Worm (Caenorhabditis elegans): ENCODE results near the gene lgc-9.

lgc-9 gene

DNA sequence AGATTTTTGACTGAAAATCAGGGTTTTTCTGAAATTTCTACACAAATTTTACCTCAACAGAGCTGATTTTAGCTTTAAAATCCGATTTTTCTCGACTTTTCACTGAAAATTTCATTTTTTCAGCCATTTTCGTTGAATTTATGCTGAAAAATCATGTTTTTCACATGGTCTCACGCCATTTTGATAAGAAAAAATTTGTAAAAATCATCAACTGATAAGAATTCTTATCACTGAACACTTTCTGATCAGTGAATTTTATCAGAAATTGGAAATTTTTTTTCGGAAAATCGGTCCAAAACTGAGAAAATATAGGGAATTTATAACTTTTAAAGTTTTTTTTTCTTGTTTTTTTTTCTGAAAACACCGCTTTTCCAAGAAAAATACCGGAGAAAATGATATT, 14.5 kb upstream of the lgc-9 start:
- TF ChIP-seq madf-5 (GFP tag; IDR thresholded peaks at IDR 0.05) (no peak), snpc-4 (tag; optimal IDR thresholded peaks at IDR 0.05) (no peak), Y5F2A.4 (GFP tag; optimal IDR thresholded peaks at IDR 0.05) (no peak), ZK546.5 (tag; optimal IDR thresholded peaks at IDR 0.05) (no peak), ctbp-1 (GFP tag; IDR thresholded peaks at IDR 0.05) (no peak), nhr-28 (tag; optimal IDR thresholded peaks at IDR 0.05) (peak; percentile 20), dmd-9 (GFP tag; IDR thresholded peaks at IDR 0.05) (no peak), madf-9 (GFP tag; conservative IDR thresholded peaks at IDR 0.05) (no peak), tra-1 (GFP tag; IDR thresholded peaks at IDR 0.05) (no peak), nhr-76 (tag; optimal IDR thresholded peaks at IDR 0.05) (no peak), nhr-25 (tag; optimal IDR thresholded peaks at IDR 0.05; ENCODE audit: borderline replicate concordance, insufficient read depth) (no peak), lin-29 (GFP tag; IDR thresholded peaks at IDR 0.05) (no peak), nhr-10 (tag; optimal IDR thresholded peaks at IDR 0.05) (no peak), daf-16 (GFP tag; optimal IDR thresholded peaks at IDR 0.05) (no peak), daf-16 (tag; optimal IDR thresholded peaks at IDR 0.05) (peak; percentile 2), hif-1 (tag; optimal IDR thresholded peaks at IDR 0.05) (no peak), ama-1 (optimal IDR thresholded peaks at IDR 0.05) (no peak), nhr-111 (GFP tag; optimal IDR thresholded peaks at IDR 0.05) (no peak), T20F7.1 (GFP tag; optimal IDR thresholded peaks at IDR 0.05) (no peak), hmg-1.1 (GFP tag; IDR thresholded peaks at IDR 0.05) (no peak), mxl-3 (GFP tag; optimal IDR thresholded peaks at IDR 0.05) (no peak), lim-7 (GFP tag; IDR thresholded peaks at IDR 0.05) (no peak), zip-2 (tag; optimal IDR thresholded peaks at IDR 0.05) (no peak), ces-1 (GFP tag; optimal IDR thresholded peaks at IDR 0.05) (no peak), pqm-1 (tag; optimal IDR thresholded peaks at IDR 0.05) (peak; percentile 49), F26F4.8 (GFP tag; conservative IDR thresholded peaks at IDR 0.05) (no peak), skn-1 (tag; optimal IDR thresholded peaks at IDR 0.05) (no peak), pha-4 (GFP tag; IDR thresholded peaks at IDR 0.05) (no peak), pha-4 (tag; optimal IDR thresholded peaks at IDR 0.05) (no peak)

DNA sequence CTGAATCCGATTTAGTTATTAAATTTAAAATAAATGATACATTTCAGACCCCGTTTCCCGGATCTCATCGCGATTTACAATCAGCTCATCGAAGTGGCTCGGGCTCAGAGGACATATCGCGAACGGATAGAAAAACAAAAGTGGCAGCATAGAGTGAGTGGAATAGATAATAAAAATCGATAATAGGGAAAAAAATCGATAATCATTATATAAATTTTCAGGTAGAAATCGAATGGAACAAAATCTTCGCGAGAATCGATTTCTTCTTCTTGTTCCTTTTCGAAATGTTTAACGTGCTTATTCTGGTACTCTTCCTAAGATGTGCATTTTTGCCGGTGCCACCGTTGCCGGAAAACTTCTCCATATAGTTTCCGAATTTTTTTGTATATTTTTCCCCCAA, 3.3 kb downstream of the lgc-9 start:
- TF ChIP-seq ctbp-1 (GFP tag; IDR thresholded peaks at IDR 0.05) = no peak
- peak; percentile 61 for TF ChIP-seq ceh-28 (tag; optimal IDR thresholded peaks at IDR 0.05)

DNA sequence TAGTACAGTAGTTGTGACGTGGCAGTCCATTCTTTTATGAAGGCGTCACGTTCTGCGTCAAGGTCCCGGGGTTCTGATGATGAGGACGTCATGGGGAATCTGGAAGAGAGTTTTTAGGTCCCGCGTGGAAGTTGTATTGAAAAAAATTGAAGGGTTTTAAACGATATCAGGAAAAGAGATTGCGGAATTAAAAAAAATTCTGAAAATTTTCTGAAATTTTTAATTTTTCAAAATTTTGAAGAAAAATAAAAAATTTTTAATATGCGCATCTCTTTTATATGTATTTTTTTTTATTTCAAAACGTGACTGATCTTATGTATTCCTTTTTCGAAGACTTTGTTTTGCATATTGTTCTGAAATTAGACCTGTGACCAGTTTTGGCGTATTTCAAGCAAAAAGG, 7.0 kb downstream of the lgc-9 start, which contains the start of gene C04C3.6:
C04C3.6 (minus strand) TSS at position 101 of the 400 bp plus-strand sequence.
- no peak for TF ChIP-seq lin-38 (GFP tag; IDR thresholded peaks at IDR 0.05)
- no peak for TF ChIP-seq zag-1 (tag; optimal IDR thresholded peaks at IDR 0.05)
- TF ChIP-seq fkh-10 (GFP tag; optimal IDR thresholded peaks at IDR 0.05) = no peak
- TF ChIP-seq gei-8 (GFP tag; optimal IDR thresholded peaks at IDR 0.05) = no peak
- TF ChIP-seq snpc-1.2 (GFP tag; IDR thresholded peaks at IDR 0.05) = no peak
- TF ChIP-seq lin-13 (GFP tag; optimal IDR thresholded peaks at IDR 0.05) = no peak
- TF ChIP-seq hif-1 (tag; optimal IDR thresholded peaks at IDR 0.05) = no peak
- no peak for TF ChIP-seq nhr-41 (GFP tag; IDR thresholded peaks at IDR 0.05)
- TF ChIP-seq T26A8.4 (GFP tag; IDR thresholded peaks at IDR 0.05) = no peak
- no peak for TF ChIP-seq dmd-6 (GFP tag; IDR thresholded peaks at IDR 0.05)
- no peak for TF ChIP-seq vab-7 (GFP tag; IDR thresholded peaks at IDR 0.05)
- TF ChIP-seq zfp-2 (tag; optimal IDR thresholded peaks at IDR 0.05) = no peak

Data from whole organism, L4 larva.